Worm (Caenorhabditis elegans) whole organism, L3 larva: ENCODE measurements around the gene pro-1.

Experiments
- R02D3.7 ChIP-seq: fragments of 150-350 bp; optimal IDR thresholded peaks from 2 replicates; lab custom pipeline; 2014; ENCODE audit warnings: missing biosample characterization, missing genetic modification characterization
- ZK546.5 ChIP-seq: sonication (generic microtip); optimal IDR thresholded peaks from 2 replicates; lab custom pipeline; 2017; ENCODE audit warnings: missing biosample characterization, missing genetic modification characterization
- aly-2 ChIP-seq: fragments of 150-350 bp; optimal IDR thresholded peaks from 2 replicates; lab custom pipeline; 2014; ENCODE audit warnings: missing biosample characterization, missing genetic modification characterization
- ama-1 ChIP-seq: fragments of 150-350 bp; optimal IDR thresholded peaks from 2 replicates; lab custom pipeline; 2018
- ceh-16 ChIP-seq: sonication (generic microtip); optimal IDR thresholded peaks from 2 replicates; lab custom pipeline; 2017; ENCODE audit warnings: missing biosample characterization, missing genetic modification characterization
- ceh-28 ChIP-seq: fragments of 150-350 bp; optimal IDR thresholded peaks from 2 replicates; lab custom pipeline; 2014; ENCODE audit warnings: missing biosample characterization, missing genetic modification reagents, missing genetic modification characterization
- ceh-82 ChIP-seq: fragments of 150-350 bp; optimal IDR thresholded peaks from 2 replicates; lab custom pipeline; 2014; ENCODE audit warnings: missing biosample characterization, missing genetic modification characterization
- ceh-9 ChIP-seq: sonication (generic microtip); optimal IDR thresholded peaks from 2 replicates; lab custom pipeline; 2018; ENCODE audit warnings: missing biosample characterization, missing genetic modification characterization
- daf-12 ChIP-seq: fragments of 150-350 bp; optimal IDR thresholded peaks from 2 replicates; lab custom pipeline; 2014; ENCODE audit warnings: missing biosample characterization, missing genetic modification reagents, missing genetic modification characterization
- egl-27 ChIP-seq: sonication (generic microtip); optimal IDR thresholded peaks from 4 replicates; lab custom pipeline; 2017; ENCODE audit warnings: missing biosample characterization, missing genetic modification reagents, missing genetic modification characterization
- egl-5 ChIP-seq: fragments of 150-350 bp; optimal IDR thresholded peaks from 2 replicates; lab custom pipeline; 2017; ENCODE audit warnings: missing biosample characterization, missing genetic modification reagents, missing genetic modification characterization, inconsistent platforms
- elt-1 ChIP-seq: fragments of 150-350 bp; optimal IDR thresholded peaks from 2 replicates; lab custom pipeline; 2014; ENCODE audit warnings: missing biosample characterization, missing genetic modification characterization
- elt-2 ChIP-seq: sonication (generic microtip); optimal IDR thresholded peaks from 2 replicates; lab custom pipeline; 2016; ENCODE audit warnings: missing genetic modification reagents, mild to moderate bottlenecking, missing genetic modification characterization, missing compliant biosample characterization
- elt-3 ChIP-seq, 3 experiments: fragments of 150-350 bp in 1 of 3; sonication (generic microtip) in 2 of 3; optimal IDR thresholded peaks; 2 replicates in 2 of 3; 4 replicates in 1 of 3; lab custom pipeline; 2014 to 2017; ENCODE audit warnings: missing biosample characterization in 3 of 3, missing genetic modification characterization in 3 of 3
- eor-1 ChIP-seq, 2 experiments: fragments of 150-350 bp; optimal IDR thresholded peaks; 2 replicates each; lab custom pipeline; 2014 to 2018; ENCODE audit warnings: missing biosample characterization in 2 of 2, missing genetic modification characterization in 2 of 2
- fkh-10 ChIP-seq: sonication (generic microtip); optimal IDR thresholded peaks from 2 replicates; lab custom pipeline; 2017; ENCODE audit warnings: missing biosample characterization, missing genetic modification reagents, missing genetic modification characterization
- fkh-2 ChIP-seq: fragments of 150-350 bp; optimal IDR thresholded peaks from 2 replicates; lab custom pipeline; 2014; ENCODE audit warnings: missing biosample characterization, missing genetic modification reagents, missing genetic modification characterization
- fos-1 ChIP-seq: fragments of 150-350 bp; optimal IDR thresholded peaks from 2 replicates; lab custom pipeline; 2014; ENCODE audit warnings: missing biosample characterization, missing genetic modification characterization
- hmg-11 ChIP-seq: sonication (generic microtip); optimal IDR thresholded peaks from 2 replicates; lab custom pipeline; 2016; ENCODE audit warnings: missing genetic modification characterization, missing compliant biosample characterization
- jun-1 ChIP-seq: fragments of 150-350 bp; optimal IDR thresholded peaks from 2 replicates; lab custom pipeline; 2014; ENCODE audit warnings: missing biosample characterization, missing genetic modification reagents, missing genetic modification characterization
- lin-15B ChIP-seq: fragments of 150-350 bp; optimal IDR thresholded peaks from 2 replicates; lab custom pipeline; 2014; ENCODE audit warnings: missing biosample characterization, missing genetic modification characterization
- lin-39 ChIP-seq: fragments of 150-350 bp; optimal IDR thresholded peaks from 2 replicates; lab custom pipeline; 2018; ENCODE audit warnings: missing biosample characterization, missing genetic modification reagents, missing genetic modification characterization
- lsy-12 ChIP-seq: sonication (generic microtip); optimal IDR thresholded peaks from 2 replicates; lab custom pipeline; 2016; ENCODE audit warnings: mild to moderate bottlenecking, missing genetic modification characterization, missing compliant biosample characterization
- mdl-1 ChIP-seq: fragments of 150-350 bp; optimal IDR thresholded peaks from 2 replicates; lab custom pipeline; 2014; ENCODE audit warnings: missing biosample characterization, missing genetic modification characterization
- mml-1 ChIP-seq: fragments of 150-350 bp; sonication (generic microtip); optimal IDR thresholded peaks from 3 replicates; lab custom pipeline; 2014; ENCODE audit warnings: missing biosample characterization, missing genetic modification characterization
- nfya-1 ChIP-seq: sonication (generic microtip); optimal IDR thresholded peaks from 2 replicates; lab custom pipeline; 2017; ENCODE audit warnings: missing genetic modification characterization, mild to moderate bottlenecking, missing compliant biosample characterization, antibody characterized with exemption, moderate library complexity; ENCODE audit not compliant: insufficient read depth
- nhr-11 ChIP-seq: fragments of 150-350 bp; optimal IDR thresholded peaks from 2 replicates; lab custom pipeline; 2014; ENCODE audit warnings: missing biosample characterization, missing genetic modification characterization
- nhr-12 ChIP-seq: fragments of 150-350 bp; optimal IDR thresholded peaks from 2 replicates; lab custom pipeline; 2014; ENCODE audit warnings: missing biosample characterization, missing genetic modification characterization
- nhr-23 ChIP-seq: fragments of 150-350 bp; optimal IDR thresholded peaks from 2 replicates; lab custom pipeline; 2014; ENCODE audit warnings: missing biosample characterization, missing genetic modification reagents, missing genetic modification characterization
- nhr-237 ChIP-seq: fragments of 150-350 bp; optimal IDR thresholded peaks from 2 replicates; lab custom pipeline; 2014; ENCODE audit warnings: missing biosample characterization, missing genetic modification characterization
- nhr-25 ChIP-seq: sonication (generic microtip); optimal IDR thresholded peaks from 2 replicates; lab custom pipeline; 2017; ENCODE audit warnings: missing biosample characterization, missing genetic modification characterization
- nhr-28 ChIP-seq: fragments of 150-350 bp; optimal IDR thresholded peaks from 2 replicates; lab custom pipeline; 2014; ENCODE audit warnings: missing biosample characterization, missing genetic modification characterization
- nhr-43 ChIP-seq: sonication (generic microtip); optimal IDR thresholded peaks from 2 replicates; lab custom pipeline; 2016; ENCODE audit warnings: mild to moderate bottlenecking, missing genetic modification characterization, missing compliant biosample characterization; ENCODE audit not compliant: poor library complexity, severe bottlenecking
- nhr-67 ChIP-seq: fragments of 150-350 bp; optimal IDR thresholded peaks from 2 replicates; lab custom pipeline; 2014; ENCODE audit warnings: missing biosample characterization, missing genetic modification characterization
- nhr-76 ChIP-seq: fragments of 150-350 bp; sonication (generic microtip); optimal IDR thresholded peaks from 5 replicates; lab custom pipeline; 2014; ENCODE audit warnings: missing biosample characterization, missing genetic modification characterization
- nhr-77 ChIP-seq: fragments of 150-350 bp; optimal IDR thresholded peaks from 2 replicates; lab custom pipeline; 2014; ENCODE audit warnings: missing biosample characterization, missing genetic modification characterization
- pha-4 ChIP-seq: fragments of 150-350 bp; optimal IDR thresholded peaks from 2 replicates; lab custom pipeline; 2014; ENCODE audit warnings: missing biosample characterization, missing genetic modification reagents, missing genetic modification characterization
- pqm-1 ChIP-seq: fragments of 150-350 bp; optimal IDR thresholded peaks from 2 replicates; lab custom pipeline; 2017; ENCODE audit warnings: missing biosample characterization, missing genetic modification characterization, inconsistent platforms
- sea-2 ChIP-seq: fragments of 150-350 bp; sonication (generic microtip); optimal IDR thresholded peaks from 4 replicates; lab custom pipeline; 2014; ENCODE audit warnings: missing biosample characterization, missing genetic modification reagents, missing genetic modification characterization
- skn-1 ChIP-seq: fragments of 150-350 bp; optimal IDR thresholded peaks from 2 replicates; lab custom pipeline; 2014; ENCODE audit warnings: missing biosample characterization, missing genetic modification characterization
- snpc-4 ChIP-seq: fragments of 150-350 bp; optimal IDR thresholded peaks from 2 replicates; lab custom pipeline; 2014; ENCODE audit warnings: missing biosample characterization, missing genetic modification characterization
- tbx-2 ChIP-seq: sonication (generic microtip); optimal IDR thresholded peaks from 2 replicates; lab custom pipeline; 2016; ENCODE audit warnings: mild to moderate bottlenecking, missing genetic modification characterization, missing compliant biosample characterization
- unc-39 ChIP-seq: sonication (generic microtip); optimal IDR thresholded peaks from 4 replicates; lab custom pipeline; 2017; ENCODE audit warnings: missing biosample characterization, missing genetic modification characterization
- unc-62 ChIP-seq: fragments of 150-350 bp; sonication (generic microtip); optimal IDR thresholded peaks from 4 replicates; lab custom pipeline; 2014; ENCODE audit warnings: missing biosample characterization, missing genetic modification reagents, missing genetic modification characterization
- zag-1 ChIP-seq: fragments of 150-350 bp; optimal IDR thresholded peaks from 2 replicates; lab custom pipeline; 2014; ENCODE audit warnings: missing biosample characterization, missing genetic modification characterization
- ztf-11 ChIP-seq: fragments of 150-350 bp; optimal IDR thresholded peaks from 2 replicates; lab custom pipeline; 2014; ENCODE audit warnings: missing biosample characterization, missing genetic modification characterization
- ztf-4 ChIP-seq: fragments of 150-350 bp; optimal IDR thresholded peaks from 2 replicates; lab custom pipeline; 2014; ENCODE audit warnings: missing biosample characterization, missing genetic modification characterization

The pro-1 gene

ce11 chrII:10527649-10528134 lies 14.1 kb downstream of the pro-1 start, which contains the start of gene mab-10:
mab-10 (plus strand) TSS chrII:10528084.
- no peak for TF ChIP-seq fkh-10 (GFP tag; lab: Kevin White, UChicago)
- no peak for TF ChIP-seq eor-1 (tag; optimal IDR thresholded peaks at IDR 0.05; lab: Kevin White, UChicago)
- TF ChIP-seq nhr-25 (tag; lab: Kevin White, UChicago): peak; percentile 6
- TF ChIP-seq pqm-1 (tag; lab: Kevin White, UChicago): no peak
- no peak for TF ChIP-seq unc-39 (tag; lab: Kevin White, UChicago)
- TF ChIP-seq elt-3 (tag; optimal IDR thresholded peaks at IDR 0.05; lab: Kevin White, UChicago): peak in 1 of 3 experiments; percentile 34
- TF ChIP-seq ztf-11 (tag; lab: Kevin White, UChicago): no peak
- TF ChIP-seq ama-1 (lab: Kevin White, UChicago): no peak
- no peak for TF ChIP-seq ceh-16 (tag; lab: Kevin White, UChicago)
- TF ChIP-seq nhr-67: no peak
- TF ChIP-seq snpc-4: no peak
- TF ChIP-seq fkh-2 (tag; lab: Kevin White, UChicago): no peak
- peak; percentile 50 for TF ChIP-seq nfya-1 (tag; lab: Kevin White, UChicago)
- no peak for TF ChIP-seq aly-2 (tag; lab: Kevin White, UChicago)
- TF ChIP-seq jun-1: no peak
- no peak for TF ChIP-seq nhr-77
- TF ChIP-seq skn-1: no peak
- TF ChIP-seq daf-12: no peak
- no peak for TF ChIP-seq ceh-28 (tag; lab: Kevin White, UChicago)
- peak; percentile 77 for TF ChIP-seq lin-39 (tag; lab: Kevin White, UChicago)
- TF ChIP-seq zag-1: no peak
- peak; percentile 22 for TF ChIP-seq pha-4 (tag; lab: Kevin White, UChicago)
- no peak for TF ChIP-seq ztf-4
- no peak for TF ChIP-seq nhr-237
- no peak for TF ChIP-seq lin-15B (tag; lab: Kevin White, UChicago)
- TF ChIP-seq elt-1 (tag; lab: Kevin White, UChicago): no peak
- peak; percentile 23 for TF ChIP-seq tbx-2
- no peak for TF ChIP-seq ceh-82 (tag; lab: Kevin White, UChicago)
- TF ChIP-seq ZK546.5: no peak
- TF ChIP-seq nhr-12 (tag; lab: Kevin White, UChicago): no peak
- no peak for TF ChIP-seq mml-1 (tag; lab: Kevin White, UChicago)
- TF ChIP-seq mdl-1: peak; percentile 9
- TF ChIP-seq unc-62: no peak
- TF ChIP-seq elt-2 (tag; lab: Kevin White, UChicago): peak; percentile 52
- no peak for TF ChIP-seq nhr-43 (tag; lab: Kevin White, UChicago)
- no peak for TF ChIP-seq nhr-76 (tag; lab: Kevin White, UChicago)
- TF ChIP-seq lsy-12 (tag; lab: Kevin White, UChicago): no peak
- no peak for TF ChIP-seq fos-1 (tag; lab: Kevin White, UChicago)
- TF ChIP-seq egl-5 (tag; lab: Kevin White, UChicago): no peak
- no peak for TF ChIP-seq R02D3.7 (tag; lab: Kevin White, UChicago)
- no peak for TF ChIP-seq nhr-28 (tag; lab: Kevin White, UChicago)
- no peak for TF ChIP-seq nhr-23
- TF ChIP-seq nhr-11: no peak
- TF ChIP-seq hmg-11 (tag; lab: Kevin White, UChicago): peak; percentile 87
- TF ChIP-seq sea-2 (GFP tag; lab: Kevin White, UChicago): no peak
- no peak for TF ChIP-seq ceh-9 (tag; lab: Kevin White, UChicago)
- no peak for TF ChIP-seq egl-27 (tag; lab: Kevin White, UChicago)
